Worm (Caenorhabditis elegans) whole organism, L3 larva: ENCODE measurements around the gene rpb-6.

Experiments used
- R02D3.7 ChIP-seq: fragments of 150-350 bp; optimal IDR thresholded peaks from 2 replicates; lab custom pipeline; 2014; ENCODE audit warnings: missing biosample characterization, missing genetic modification characterization
- aly-2 ChIP-seq: fragments of 150-350 bp; optimal IDR thresholded peaks from 2 replicates; lab custom pipeline; 2014; ENCODE audit warnings: missing biosample characterization, missing genetic modification characterization
- ama-1 ChIP-seq: fragments of 150-350 bp; optimal IDR thresholded peaks from 2 replicates; lab custom pipeline; 2018
- ceh-16 ChIP-seq: sonication (generic microtip); optimal IDR thresholded peaks from 2 replicates; lab custom pipeline; 2017; ENCODE audit warnings: missing biosample characterization, missing genetic modification characterization
- ceh-28 ChIP-seq: fragments of 150-350 bp; optimal IDR thresholded peaks from 2 replicates; lab custom pipeline; 2014; ENCODE audit warnings: missing biosample characterization, missing genetic modification reagents, missing genetic modification characterization
- ceh-82 ChIP-seq: fragments of 150-350 bp; optimal IDR thresholded peaks from 2 replicates; lab custom pipeline; 2014; ENCODE audit warnings: missing biosample characterization, missing genetic modification characterization
- daf-12 ChIP-seq: fragments of 150-350 bp; optimal IDR thresholded peaks from 2 replicates; lab custom pipeline; 2014; ENCODE audit warnings: missing biosample characterization, missing genetic modification reagents, missing genetic modification characterization
- egl-27 ChIP-seq: sonication (generic microtip); optimal IDR thresholded peaks from 4 replicates; lab custom pipeline; 2017; ENCODE audit warnings: missing biosample characterization, missing genetic modification reagents, missing genetic modification characterization
- egl-5 ChIP-seq: fragments of 150-350 bp; optimal IDR thresholded peaks from 2 replicates; lab custom pipeline; 2017; ENCODE audit warnings: missing biosample characterization, missing genetic modification reagents, missing genetic modification characterization, inconsistent platforms
- elt-1 ChIP-seq: fragments of 150-350 bp; optimal IDR thresholded peaks from 2 replicates; lab custom pipeline; 2014; ENCODE audit warnings: missing biosample characterization, missing genetic modification characterization
- fkh-10 ChIP-seq: sonication (generic microtip); optimal IDR thresholded peaks from 2 replicates; lab custom pipeline; 2017; ENCODE audit warnings: missing biosample characterization, missing genetic modification reagents, missing genetic modification characterization
- fkh-2 ChIP-seq: fragments of 150-350 bp; optimal IDR thresholded peaks from 2 replicates; lab custom pipeline; 2014; ENCODE audit warnings: missing biosample characterization, missing genetic modification reagents, missing genetic modification characterization
- fos-1 ChIP-seq: fragments of 150-350 bp; optimal IDR thresholded peaks from 2 replicates; lab custom pipeline; 2014; ENCODE audit warnings: missing biosample characterization, missing genetic modification characterization
- jun-1 ChIP-seq: fragments of 150-350 bp; optimal IDR thresholded peaks from 2 replicates; lab custom pipeline; 2014; ENCODE audit warnings: missing biosample characterization, missing genetic modification reagents, missing genetic modification characterization
- lin-15B ChIP-seq: fragments of 150-350 bp; optimal IDR thresholded peaks from 2 replicates; lab custom pipeline; 2014; ENCODE audit warnings: missing biosample characterization, missing genetic modification characterization
- lin-39 ChIP-seq: fragments of 150-350 bp; optimal IDR thresholded peaks from 2 replicates; lab custom pipeline; 2018; ENCODE audit warnings: missing biosample characterization, missing genetic modification reagents, missing genetic modification characterization
- lsy-12 ChIP-seq: sonication (generic microtip); optimal IDR thresholded peaks from 2 replicates; lab custom pipeline; 2016; ENCODE audit warnings: mild to moderate bottlenecking, missing genetic modification characterization, missing compliant biosample characterization
- mdl-1 ChIP-seq: fragments of 150-350 bp; optimal IDR thresholded peaks from 2 replicates; lab custom pipeline; 2014; ENCODE audit warnings: missing biosample characterization, missing genetic modification characterization
- nfya-1 ChIP-seq: sonication (generic microtip); optimal IDR thresholded peaks from 2 replicates; lab custom pipeline; 2017; ENCODE audit warnings: missing genetic modification characterization, mild to moderate bottlenecking, missing compliant biosample characterization, antibody characterized with exemption, moderate library complexity; ENCODE audit not compliant: insufficient read depth
- nhr-11 ChIP-seq: fragments of 150-350 bp; optimal IDR thresholded peaks from 2 replicates; lab custom pipeline; 2014; ENCODE audit warnings: missing biosample characterization, missing genetic modification characterization
- nhr-23 ChIP-seq: fragments of 150-350 bp; optimal IDR thresholded peaks from 2 replicates; lab custom pipeline; 2014; ENCODE audit warnings: missing biosample characterization, missing genetic modification reagents, missing genetic modification characterization
- nhr-237 ChIP-seq: fragments of 150-350 bp; optimal IDR thresholded peaks from 2 replicates; lab custom pipeline; 2014; ENCODE audit warnings: missing biosample characterization, missing genetic modification characterization
- nhr-25 ChIP-seq: sonication (generic microtip); optimal IDR thresholded peaks from 2 replicates; lab custom pipeline; 2017; ENCODE audit warnings: missing biosample characterization, missing genetic modification characterization
- nhr-43 ChIP-seq: sonication (generic microtip); optimal IDR thresholded peaks from 2 replicates; lab custom pipeline; 2016; ENCODE audit warnings: mild to moderate bottlenecking, missing genetic modification characterization, missing compliant biosample characterization; ENCODE audit not compliant: poor library complexity, severe bottlenecking
- nhr-67 ChIP-seq: fragments of 150-350 bp; optimal IDR thresholded peaks from 2 replicates; lab custom pipeline; 2014; ENCODE audit warnings: missing biosample characterization, missing genetic modification characterization
- nhr-77 ChIP-seq: fragments of 150-350 bp; optimal IDR thresholded peaks from 2 replicates; lab custom pipeline; 2014; ENCODE audit warnings: missing biosample characterization, missing genetic modification characterization
- pqm-1 ChIP-seq: fragments of 150-350 bp; optimal IDR thresholded peaks from 2 replicates; lab custom pipeline; 2017; ENCODE audit warnings: missing biosample characterization, missing genetic modification characterization, inconsistent platforms
- sea-2 ChIP-seq: fragments of 150-350 bp; sonication (generic microtip); optimal IDR thresholded peaks from 4 replicates; lab custom pipeline; 2014; ENCODE audit warnings: missing biosample characterization, missing genetic modification reagents, missing genetic modification characterization
- skn-1 ChIP-seq: fragments of 150-350 bp; optimal IDR thresholded peaks from 2 replicates; lab custom pipeline; 2014; ENCODE audit warnings: missing biosample characterization, missing genetic modification characterization
- snpc-4 ChIP-seq: fragments of 150-350 bp; optimal IDR thresholded peaks from 2 replicates; lab custom pipeline; 2014; ENCODE audit warnings: missing biosample characterization, missing genetic modification characterization
- tbx-2 ChIP-seq: sonication (generic microtip); optimal IDR thresholded peaks from 2 replicates; lab custom pipeline; 2016; ENCODE audit warnings: mild to moderate bottlenecking, missing genetic modification characterization, missing compliant biosample characterization
- unc-39 ChIP-seq: sonication (generic microtip); optimal IDR thresholded peaks from 4 replicates; lab custom pipeline; 2017; ENCODE audit warnings: missing biosample characterization, missing genetic modification characterization
- unc-62 ChIP-seq: fragments of 150-350 bp; sonication (generic microtip); optimal IDR thresholded peaks from 4 replicates; lab custom pipeline; 2014; ENCODE audit warnings: missing biosample characterization, missing genetic modification reagents, missing genetic modification characterization
- ztf-4 ChIP-seq: fragments of 150-350 bp; optimal IDR thresholded peaks from 2 replicates; lab custom pipeline; 2014; ENCODE audit warnings: missing biosample characterization, missing genetic modification characterization

rpb-6 gene

ce11 chrII:10564578-10564977, 14.6 kb upstream of the rpb-6 start, which contains the start of the genes C06A1.6 and C06A1.7:
TSS of gene C06A1.6 (minus strand) at chrII:10564678.
TSS of gene C06A1.7 (plus strand) at chrII:10564891.
- TF ChIP-seq lin-15B (tag; lab: Kevin White, UChicago) (no peak), fkh-2 (tag; lab: Kevin White, UChicago) (no peak), egl-5 (no peak), nhr-23 (tag; lab: Kevin White, UChicago) (no peak), nhr-237 (no peak), nhr-77 (tag; lab: Kevin White, UChicago) (no peak), daf-12 (tag; lab: Kevin White, UChicago) (no peak), pqm-1 (tag; lab: Kevin White, UChicago) (no peak), jun-1 (tag; lab: Kevin White, UChicago) (no peak), egl-27 (no peak), snpc-4 (tag; lab: Kevin White, UChicago) (no peak), lsy-12 (tag; lab: Kevin White, UChicago) (no peak), R02D3.7 (tag; lab: Kevin White, UChicago) (no peak)

- no peak for TF ChIP-seq lin-39 (tag; lab: Kevin White, UChicago)
- TF ChIP-seq fkh-10 (GFP tag; lab: Kevin White, UChicago) = peak; percentile 9
- TF ChIP-seq, all 47 proteins: peak for 1
Measured at ce11 chrII:10566458-10566857, 12.7 kb upstream of the rpb-6 start.

- peak; percentile 49 for TF ChIP-seq nhr-11
- no peak for TF ChIP-seq nhr-23 (tag; lab: Kevin White, UChicago)
- TF ChIP-seq nhr-237 = no peak
- no peak for TF ChIP-seq ceh-28
- TF ChIP-seq nfya-1 (tag; lab: Kevin White, UChicago) = peak; percentile 18
- no peak for TF ChIP-seq nhr-67 (tag; lab: Kevin White, UChicago)
- TF ChIP-seq mdl-1 (tag; lab: Kevin White, UChicago) = no peak
- no peak for TF ChIP-seq elt-1 (tag; lab: Kevin White, UChicago)
- no peak for TF ChIP-seq lsy-12 (tag; lab: Kevin White, UChicago)
- no peak for TF ChIP-seq nhr-25 (tag; lab: Kevin White, UChicago)
Measured at ce11 chrII:10569498-10569897, 9.7 kb upstream of the rpb-6 start.

ce11 chrII:10570302-10570701, 8.9 kb upstream of the rpb-6 start, which contains the start of gene txt-13:
TSS of gene txt-13 (plus strand) at chrII:10570602.
- TF ChIP-seq unc-39 (tag; lab: Kevin White, UChicago) (no peak), ceh-16 (tag; lab: Kevin White, UChicago) (no peak), ama-1 (lab: Kevin White, UChicago) (no peak), aly-2 (tag; lab: Kevin White, UChicago) (no peak), fkh-10 (GFP tag; lab: Kevin White, UChicago) (no peak), ztf-4 (no peak), nfya-1 (tag; lab: Kevin White, UChicago) (no peak), fos-1 (tag; lab: Kevin White, UChicago) (no peak), ceh-28 (no peak), tbx-2 (tag; lab: Kevin White, UChicago) (no peak), egl-27 (no peak), R02D3.7 (tag; lab: Kevin White, UChicago) (no peak), ceh-82 (no peak), nhr-43 (tag; lab: Kevin White, UChicago) (no peak), lin-39 (tag; lab: Kevin White, UChicago) (no peak), lin-15B (tag; lab: Kevin White, UChicago) (no peak)

- no peak for TF ChIP-seq unc-62 (GFP tag; lab: Kevin White, UChicago)
- no peak for TF ChIP-seq ztf-4
- TF ChIP-seq snpc-4 (tag; lab: Kevin White, UChicago) = no peak
- TF ChIP-seq R02D3.7 (tag; lab: Kevin White, UChicago) = no peak
- TF ChIP-seq skn-1 (tag; lab: Kevin White, UChicago) = no peak
- TF ChIP-seq jun-1 (tag; lab: Kevin White, UChicago) = no peak
- TF ChIP-seq lin-15B (tag; lab: Kevin White, UChicago) = no peak
- TF ChIP-seq daf-12 (tag; lab: Kevin White, UChicago) = no peak
- TF ChIP-seq pqm-1 (tag; lab: Kevin White, UChicago) = no peak
- TF ChIP-seq nhr-237 = no peak
- TF ChIP-seq tbx-2 (tag; lab: Kevin White, UChicago) = no peak
- TF ChIP-seq nhr-67 (tag; lab: Kevin White, UChicago) = no peak
- TF ChIP-seq nhr-77 (tag; lab: Kevin White, UChicago) = no peak
- no peak for TF ChIP-seq nhr-11
- no peak for TF ChIP-seq sea-2 (GFP tag; lab: Kevin White, UChicago)
- no peak for TF ChIP-seq nhr-43 (tag; lab: Kevin White, UChicago)
- no peak for TF ChIP-seq egl-5
- TF ChIP-seq mdl-1 (tag; lab: Kevin White, UChicago) = no peak
Measured at ce11 chrII:10571967-10572366, 7.2 kb upstream of the rpb-6 start, which contains the start of gene C06A1.3. TSS of gene C06A1.3 (plus strand) at chrII:10572267.
